Fruit fly (Drosophila melanogaster): ENCODE measurements around the gene hzg.

hzg gene

DNA sequence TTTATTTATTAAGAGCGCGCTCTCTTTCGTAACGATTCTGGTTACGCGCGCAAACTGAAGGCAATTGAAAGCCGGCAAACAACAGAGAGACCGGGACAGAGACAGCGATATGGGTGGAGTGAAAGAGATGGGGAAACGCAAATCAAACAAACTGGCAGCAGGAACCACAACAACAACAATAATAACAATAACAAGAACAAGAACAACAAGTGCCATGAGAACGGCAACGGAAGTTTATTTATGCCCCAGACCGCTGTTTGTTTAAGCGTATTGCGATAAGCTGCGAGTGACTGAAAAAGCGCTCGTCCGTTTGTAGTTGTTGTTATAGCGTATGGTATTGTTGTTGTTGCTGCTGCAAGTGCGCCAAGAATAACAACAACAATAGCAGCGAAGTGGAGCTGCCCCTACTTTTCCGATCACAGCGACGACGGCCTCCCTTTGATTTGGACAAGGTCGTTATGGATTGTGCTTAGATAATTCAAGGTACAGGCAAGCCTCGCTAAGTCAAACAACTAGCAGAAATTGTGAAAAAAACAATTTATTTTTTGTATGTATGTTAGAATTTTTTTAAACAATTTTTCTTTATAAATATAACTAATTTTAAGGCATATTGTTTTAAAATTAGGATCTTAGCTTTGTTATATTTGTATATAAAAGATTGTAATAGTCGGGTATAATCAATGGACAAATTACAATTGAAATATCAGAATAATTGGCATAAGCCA is 21.7 kb upstream of the hzg start (continued):
- TF ChIP-seq Ptx1 (GFP tag; IDR thresholded peaks at IDR 0.05), result 0 out of 2 replicates have a peak, but pooled peaks have one; percentile 31
- no peak for TF ChIP-seq CG10462 (GFP tag; optimal IDR thresholded peaks at IDR 0.05)
- TF ChIP-seq odd (GFP tag; optimal IDR thresholded peaks at IDR 0.05), result peak; percentile 77
- peak; percentile 79 for TF ChIP-seq CG1529 (GFP tag; optimal IDR thresholded peaks at IDR 0.05)
- TF ChIP-seq HLHmδ (GFP tag; optimal IDR thresholded peaks at IDR 0.05), result peak; percentile 87
- TF ChIP-seq luna (GFP tag; optimal IDR thresholded peaks at IDR 0.05), result peak; percentile 14
- TF ChIP-seq CG6175 (GFP tag; IDR thresholded peaks at IDR 0.05), result peak; percentile 89
- no peak for TF ChIP-seq unc-4 (GFP tag; IDR thresholded peaks at IDR 0.05; ENCODE audit: partially characterized antibody)
- TF ChIP-seq CG16863 (GFP tag; optimal IDR thresholded peaks at IDR 0.05), result peak; percentile 68
- TF ChIP-seq sens-2 (GFP tag; IDR thresholded peaks at IDR 0.05), result 0 out of 2 replicates have a peak, but pooled peaks have one; percentile 36
- no peak for TF ChIP-seq pzg (GFP tag; optimal IDR thresholded peaks at IDR 0.05)
- TF ChIP-seq CG4424 (GFP tag; optimal IDR thresholded peaks at IDR 0.05), result peak; percentile 42
- peak; percentile 57 for TF ChIP-seq CG17328 (GFP tag; IDR thresholded peaks at IDR 0.05)
- peak; percentile 68 for TF ChIP-seq onecut (GFP tag; IDR thresholded peaks at IDR 0.05)
- peak; percentile 38 for TF ChIP-seq CG4820 (GFP tag; optimal IDR thresholded peaks at IDR 0.05)
- TF ChIP-seq CG7786 (GFP tag; optimal IDR thresholded peaks at IDR 0.05), result peak; percentile 24
- peak; percentile 27; the same call in 1 of the 2 replicates for TF ChIP-seq CG10959 (GFP tag; IDR thresholded peaks at IDR 0.05)
- no peak for TF ChIP-seq CG2889 (GFP tag; IDR thresholded peaks at IDR 0.05)
- TF ChIP-seq Asciz (GFP tag; optimal IDR thresholded peaks at IDR 0.05), result peak; percentile 73
- TF ChIP-seq Hr3 (GFP tag; optimal IDR thresholded peaks at IDR 0.05), result no peak
- peak; percentile 42 for TF ChIP-seq pho (GFP tag; optimal IDR thresholded peaks at IDR 0.05)
- TF ChIP-seq CG17385 (GFP tag; optimal IDR thresholded peaks at IDR 0.05), result peak; percentile 62
- TF ChIP-seq Ets65A (GFP tag), result peak; percentile 78
- TF ChIP-seq yki (optimal IDR thresholded peaks at IDR 0.05), result no peak
- peak; percentile 29; the same call in 1 of the 3 replicates for TF ChIP-seq B-H1 (GFP tag; IDR thresholded peaks at IDR 0.05)
- TF ChIP-seq nerfin-2 (GFP tag; IDR thresholded peaks at IDR 0.05; ENCODE audit: partially characterized antibody), result no peak
- TF ChIP-seq GATAe (GFP tag; conservative IDR thresholded peaks at IDR 0.05), result no peak
- peak; percentile 27 for TF ChIP-seq disco-r (GFP tag; optimal IDR thresholded peaks at IDR 0.05)
- no peak for TF ChIP-seq dimm (GFP tag; IDR thresholded peaks at IDR 0.05)
- peak; percentile 47 for TF ChIP-seq cwo (GFP tag; optimal IDR thresholded peaks at IDR 0.05)
- TF ChIP-seq repo (GFP tag; optimal IDR thresholded peaks at IDR 0.05), result peak; percentile 56
- TF ChIP-seq CG3065 (GFP tag; optimal IDR thresholded peaks at IDR 0.05), result peak; percentile 7
- peak; percentile 61; the same call in 1 of the 3 replicates for TF ChIP-seq Optix (GFP tag; IDR thresholded peaks at IDR 0.05)
- TF ChIP-seq her (GFP tag; optimal IDR thresholded peaks at IDR 0.05), result peak; percentile 69
- no peak for TF ChIP-seq CG8765 (GFP tag; IDR thresholded peaks at IDR 0.05)
- TF ChIP-seq p53 (GFP tag; optimal IDR thresholded peaks at IDR 0.05), result peak; percentile 27
- 0 out of 3 replicates have a peak, but pooled peaks have one; percentile 37 for TF ChIP-seq CG11695 (GFP tag; IDR thresholded peaks at IDR 0.05)
- peak; percentile 52 for TF ChIP-seq ERR (GFP tag; optimal IDR thresholded peaks at IDR 0.05)
- peak; percentile 34 for TF ChIP-seq bigmax (GFP tag; optimal IDR thresholded peaks at IDR 0.05)
- peak; percentile 57 for TF ChIP-seq Sox100B (GFP tag; optimal IDR thresholded peaks at IDR 0.05)
- TF ChIP-seq mam (GFP tag; optimal IDR thresholded peaks at IDR 0.05), result no peak
- no peak; the same call in none of the 2 replicates for TF ChIP-seq CG9932 (GFP tag; IDR thresholded peaks at IDR 0.05)
- no peak for TF ChIP-seq usp (GFP tag; optimal IDR thresholded peaks at IDR 0.05)
- peak; percentile 54; the same call in 1 of the 3 replicates for TF ChIP-seq Dbx (GFP tag; IDR thresholded peaks at IDR 0.05)
- TF ChIP-seq CG1233 (GFP tag; optimal IDR thresholded peaks at IDR 0.05), result peak; percentile 68
- peak; percentile 65; the same call in 1 of the 2 replicates for TF ChIP-seq HLH3B (GFP tag; IDR thresholded peaks at IDR 0.05)
- TF ChIP-seq zen (tag; optimal IDR thresholded peaks at IDR 0.05), result peak; percentile 8
- peak; percentile 55 for TF ChIP-seq Antp (GFP tag; optimal IDR thresholded peaks at IDR 0.05)
- peak; percentile 26 for TF ChIP-seq maf-S (GFP tag; optimal IDR thresholded peaks at IDR 0.05)
- TF ChIP-seq CG31224 (GFP tag; IDR thresholded peaks at IDR 0.05), result no peak
- no peak for TF ChIP-seq CG6272 (GFP tag; IDR thresholded peaks at IDR 0.05)
